Fruit fly (Drosophila melanogaster): ENCODE measurements around the gene Pcp.

DNA sequence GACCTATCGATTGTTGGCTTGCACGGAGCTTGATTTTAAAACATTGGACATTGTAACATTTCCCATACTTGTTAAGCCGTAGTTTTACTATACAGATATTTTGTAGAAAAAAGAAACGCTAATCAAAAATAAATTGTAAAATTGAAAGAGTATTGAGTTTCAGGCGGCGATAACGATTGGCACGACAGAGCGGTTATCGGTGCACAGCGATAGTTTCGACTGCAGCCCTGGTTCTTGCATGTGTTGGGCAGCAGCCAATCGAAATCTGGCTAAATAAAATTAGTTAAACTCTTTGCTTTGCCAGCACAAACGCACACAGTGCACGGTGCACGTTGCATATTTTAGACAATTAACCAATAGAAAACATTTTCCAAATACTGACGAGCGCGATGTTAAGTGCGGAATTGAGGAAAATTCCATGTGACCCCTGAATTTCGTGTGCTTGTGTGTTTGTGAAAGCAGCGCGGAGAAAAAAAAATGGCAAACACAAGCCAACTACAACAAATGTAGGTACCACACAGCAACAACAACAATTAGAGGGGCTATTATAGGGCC lies 16.4 kb downstream of the Pcp start, which contains the start of gene milt:
- TF ChIP-seq CG8478 (optimal IDR thresholded peaks at IDR 0.05) (no peak), CTCF (optimal IDR thresholded peaks at IDR 0.05) (peak; percentile 14 to 24)
